Worm (Caenorhabditis elegans): Measurements from ENCODE around the gene ify-1.

The ify-1 gene

DNA sequence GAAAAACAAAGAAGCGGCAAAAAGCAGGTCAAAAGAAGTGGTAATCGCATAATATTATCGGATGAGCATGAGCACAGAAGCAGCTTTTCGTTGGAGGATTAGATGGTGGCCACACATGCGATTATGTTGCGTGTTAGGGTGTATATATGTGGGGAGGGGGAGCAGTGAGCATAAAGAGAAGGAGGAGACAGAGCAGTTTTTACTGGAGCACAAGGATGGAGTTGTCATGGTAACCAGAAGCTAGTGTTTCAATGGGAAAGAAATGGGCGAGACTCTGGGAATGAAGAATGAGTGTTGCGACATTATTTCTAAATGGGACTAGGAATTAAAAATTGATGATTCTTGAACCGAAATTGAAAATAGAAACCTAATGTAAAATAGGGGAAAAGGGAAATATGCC is 12.9 kb upstream of the ify-1 start, which contains the start of gene C27A2.8:
Gene C27A2.8, minus strand, starts transcription at position 117 of the 400 bp plus-strand sequence.
- TF ChIP-seq F16B12.6 (tag; optimal IDR thresholded peaks at IDR 0.05) (no peak), sptf-1 (tag; optimal IDR thresholded peaks at IDR 0.05) (no peak), unc-130 (tag; optimal IDR thresholded peaks at IDR 0.05) (no peak), nhr-76 (tag; optimal IDR thresholded peaks at IDR 0.05) (no peak), lin-13 (GFP tag; optimal IDR thresholded peaks at IDR 0.05) (no peak), dsc-1 (tag; optimal IDR thresholded peaks at IDR 0.05) (peak; percentile 64), egl-13 (tag; optimal IDR thresholded peaks at IDR 0.05) (peak; percentile 42), fkh-8 (tag; optimal IDR thresholded peaks at IDR 0.05) (peak; percentile 76), nhr-47 (tag; optimal IDR thresholded peaks at IDR 0.05) (no peak), hlh-17 (GFP tag; optimal IDR thresholded peaks at IDR 0.05; ENCODE audit: borderline replicate concordance) (no peak), ama-1 (optimal IDR thresholded peaks at IDR 0.05) (no peak)

DNA sequence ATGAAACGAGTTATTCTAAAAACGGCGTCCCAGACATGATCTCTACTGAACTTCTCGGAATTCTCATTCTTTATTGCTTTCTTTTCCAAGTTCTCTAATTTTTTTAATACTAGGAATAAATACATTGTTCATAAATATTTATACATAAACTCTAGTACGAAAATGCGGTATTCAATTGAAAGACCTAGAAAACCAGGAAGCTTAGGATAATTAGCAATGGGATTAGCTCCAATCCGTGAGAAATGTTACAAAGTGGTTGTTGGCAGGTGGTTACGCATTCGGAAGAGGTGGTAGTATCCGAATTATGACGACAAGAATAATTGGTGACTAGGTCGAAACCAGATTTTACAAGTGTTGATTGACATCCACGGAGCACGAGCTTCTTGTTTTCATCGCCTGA is 12.0 kb upstream of the ify-1 start:
- TF ChIP-seq nhr-19 (GFP tag; conservative IDR thresholded peaks at IDR 0.05) (no peak), jun-1 (tag; optimal IDR thresholded peaks at IDR 0.05) (no peak), nhr-47 (tag; optimal IDR thresholded peaks at IDR 0.05) (peak; percentile 26), pax-3 (tag; optimal IDR thresholded peaks at IDR 0.05) (peak; percentile 33), sox-4 (tag; optimal IDR thresholded peaks at IDR 0.05) (peak; percentile 2), F16B12.6 (tag; optimal IDR thresholded peaks at IDR 0.05) (no peak), aly-2 (tag; optimal IDR thresholded peaks at IDR 0.05) (no peak), nhr-71 (tag; optimal IDR thresholded peaks at IDR 0.05) (peak; percentile 8), hlh-17 (GFP tag; optimal IDR thresholded peaks at IDR 0.05; ENCODE audit: borderline replicate concordance) (no peak), dsc-1 (tag; optimal IDR thresholded peaks at IDR 0.05) (peak; percentile 92)

DNA sequence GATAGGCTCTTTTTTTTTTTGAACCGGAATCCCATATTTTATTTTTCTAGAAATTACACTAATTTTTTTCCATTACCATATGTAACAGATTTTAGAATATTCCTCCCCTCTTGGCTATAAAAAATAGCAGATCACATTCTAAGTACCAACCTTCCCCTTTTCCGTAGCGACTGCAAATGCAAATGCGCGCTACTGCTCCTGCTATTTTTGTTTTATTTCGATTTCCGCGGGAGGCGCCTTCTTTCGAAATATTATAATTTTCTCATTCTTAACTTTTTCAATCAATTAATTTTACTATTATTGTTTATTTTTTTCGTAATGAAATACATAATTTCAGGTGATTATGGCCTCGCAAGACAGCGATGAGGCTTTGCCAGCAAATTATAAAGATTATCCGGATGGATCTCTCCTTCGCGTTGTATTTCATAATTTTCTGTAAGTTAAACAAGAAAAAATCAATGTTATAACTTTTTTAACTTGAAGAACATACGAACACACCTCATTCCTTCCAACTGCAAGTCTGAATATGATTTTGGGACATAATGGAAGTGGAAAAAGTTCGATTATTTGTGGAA is 6.9 kb upstream of the ify-1 start, which contains the start of gene smc-5:
Gene smc-5, plus strand, starts transcription at position 332 of the 575 bp plus-strand sequence.
- TF ChIP-seq C34B4.2 (tag; optimal IDR thresholded peaks at IDR 0.05) (no peak), alr-1 (tag; optimal IDR thresholded peaks at IDR 0.05; ENCODE audit: borderline replicate concordance) (no peak), hpl-2 (GFP tag; optimal IDR thresholded peaks at IDR 0.05) (peak; percentile 8), nhr-71 (tag; optimal IDR thresholded peaks at IDR 0.05) (peak; percentile 75), ceh-82 (tag; optimal IDR thresholded peaks at IDR 0.05) (peak in 2 of 3 experiments; percentile 37 to 79), mef-2 (tag; optimal IDR thresholded peaks at IDR 0.05) (peak; percentile 51), mab-9 (GFP tag; IDR thresholded peaks at IDR 0.05) (no peak), ztf-11 (tag; optimal IDR thresholded peaks at IDR 0.05) (peak in 1 of 2 experiments; percentile 48), dpl-1 (GFP tag; optimal IDR thresholded peaks at IDR 0.05) (peak; percentile 82 to 91 (median 84)), nhr-84 (tag; optimal IDR thresholded peaks at IDR 0.05) (no peak), tlp-1 (tag; optimal IDR thresholded peaks at IDR 0.05) (no peak), dsc-1 (tag; optimal IDR thresholded peaks at IDR 0.05) (peak; percentile 39), nhr-47 (tag; optimal IDR thresholded peaks at IDR 0.05) (peak; percentile 73), lin-13 (GFP tag; optimal IDR thresholded peaks at IDR 0.05) (peak; percentile 41), lin-14 (GFP tag; optimal IDR thresholded peaks at IDR 0.05) (peak; percentile 69), aha-1 (tag; optimal IDR thresholded peaks at IDR 0.05) (no peak), nhr-19 (GFP tag; conservative IDR thresholded peaks at IDR 0.05) (peak; percentile 56), nhr-76 (tag; optimal IDR thresholded peaks at IDR 0.05) (no peak), lin-39 (tag; optimal IDR thresholded peaks at IDR 0.05) (no peak), zag-1 (tag; optimal IDR thresholded peaks at IDR 0.05) (no peak), ceh-63 (GFP tag; optimal IDR thresholded peaks at IDR 0.05) (no peak), aly-2 (tag; optimal IDR thresholded peaks at IDR 0.05) (peak; percentile 28), nhr-237 (tag; optimal IDR thresholded peaks at IDR 0.05) (no peak), snpc-4 (tag; optimal IDR thresholded peaks at IDR 0.05) (peak; percentile 63), unc-30 (tag; optimal IDR thresholded peaks at IDR 0.05) (no peak), mep-1 (tag; optimal IDR thresholded peaks at IDR 0.05) (peak; percentile 69), ceh-88 (GFP tag; IDR thresholded peaks at IDR 0.05) (peak; percentile 46; the same call in 1 of the 2 replicates), ama-1 (optimal IDR thresholded peaks at IDR 0.05) (no peak), pag-3 (tag; optimal IDR thresholded peaks at IDR 0.05; ENCODE audit: borderline replicate concordance, insufficient read depth) (no peak), hlh-4 (tag; optimal IDR thresholded peaks at IDR 0.05) (no peak), jun-1 (tag; optimal IDR thresholded peaks at IDR 0.05) (peak; percentile 32), Y116A8C.19 (tag; optimal IDR thresholded peaks at IDR 0.05; ENCODE audit: borderline replicate concordance) (no peak), lir-3 (tag; optimal IDR thresholded peaks at IDR 0.05; ENCODE audit: poor library complexity) (peak; percentile 73), nhr-90 (tag; optimal IDR thresholded peaks at IDR 0.05; ENCODE audit: poor library complexity) (peak; percentile 60), lsy-2 (tag; optimal IDR thresholded peaks at IDR 0.05) (peak; percentile 71 to 94), nhr-20 (tag; optimal IDR thresholded peaks at IDR 0.05) (peak; percentile 66), sptf-1 (tag; optimal IDR thresholded peaks at IDR 0.05) (no peak), lin-15B (tag; optimal IDR thresholded peaks at IDR 0.05) (peak; percentile 87)
